Worm (Caenorhabditis elegans) whole organism, early embryonic: ENCODE measurements around the gene ZK177.3.

ENCODE experiments used
- B0310.2 ChIP-seq: sonication (generic microtip); optimal IDR thresholded peaks from 2 replicates; lab custom pipeline; 2016; ENCODE audit warnings: mild to moderate bottlenecking, missing genetic modification characterization, missing compliant biosample characterization
- F13C5.2 ChIP-seq: sonication (generic microtip); optimal IDR thresholded peaks from 2 replicates; lab custom pipeline; 2017; ENCODE audit warnings: mild to moderate bottlenecking, missing genetic modification characterization, inconsistent platforms, missing compliant biosample characterization
- aly-1 ChIP-seq: sonication (generic microtip); optimal IDR thresholded peaks from 2 replicates; lab custom pipeline; 2016; ENCODE audit warnings: missing genetic modification characterization, missing compliant biosample characterization
- ama-1 ChIP-seq: fragments of 150-350 bp; optimal IDR thresholded peaks from 2 replicates; lab custom pipeline; 2014
- ceh-13 ChIP-seq: fragments of 200-800 bp; sonication (Bioruptor generic); optimal IDR thresholded peaks from 2 replicates; lab custom pipeline; 2018; ENCODE audit warnings: mild to moderate bottlenecking, missing genetic modification characterization, missing compliant biosample characterization
- ceh-36 ChIP-seq: sonication (generic microtip); optimal IDR thresholded peaks from 2 replicates; lab custom pipeline; 2016; ENCODE audit warnings: missing genetic modification characterization, inconsistent platforms, missing compliant biosample characterization
- ets-7 ChIP-seq: sonication (generic microtip); optimal IDR thresholded peaks from 2 replicates; lab custom pipeline; 2016; ENCODE audit warnings: missing genotype, missing genetic modification characterization, missing compliant biosample characterization
- flt-1 ChIP-seq: fragments of 200-800 bp; sonication (Bioruptor generic); IDR thresholded peaks from 2 replicates; pipeline ENCODE4 v1.3.6; 2022; ENCODE audit warnings: missing genetic modification characterization, missing compliant biosample characterization
- hmbx-1 ChIP-seq: sonication (generic microtip); optimal IDR thresholded peaks from 2 replicates; lab custom pipeline; 2016; ENCODE audit warnings: mild to moderate bottlenecking, missing genetic modification characterization, missing compliant biosample characterization
- hmg-4 ChIP-seq: fragments of 200-800 bp; sonication (Bioruptor generic); optimal IDR thresholded peaks from 2 replicates; lab custom pipeline; 2018; ENCODE audit warnings: mild to moderate bottlenecking, missing genetic modification characterization, missing compliant biosample characterization
- hnd-1 ChIP-seq: sonication (generic microtip); optimal IDR thresholded peaks from 2 replicates; lab custom pipeline; 2016; ENCODE audit warnings: missing genetic modification characterization, missing compliant biosample characterization
- pes-1 ChIP-seq: fragments of 200-800 bp; sonication (Bioruptor generic); IDR thresholded peaks from 2 replicates; pipeline ENCODE4 v1.3.6; 2022; ENCODE audit warnings: missing genetic modification reagents, missing genetic modification characterization, missing compliant biosample characterization
- scrt-1 ChIP-seq: fragments of 200-800 bp; sonication (Bioruptor generic); IDR thresholded peaks from 2 replicates; pipeline ENCODE4 v1.3.6; 2022; ENCODE audit warnings: missing genetic modification characterization, missing compliant biosample characterization
- sea-1 ChIP-seq: fragments of 200-800 bp; sonication (Bioruptor generic); conservative IDR thresholded peaks from 2 replicates; pipeline ENCODE4 v1.3.6; 2022; ENCODE audit warnings: missing genetic modification characterization, missing compliant biosample characterization
- tbx-11 ChIP-seq: fragments of 200-800 bp; sonication (Bioruptor generic); IDR thresholded peaks from 2 replicates; pipeline ENCODE4 v1.3.6; 2022; ENCODE audit warnings: missing genetic modification characterization, missing compliant biosample characterization
- tbx-37 ChIP-seq: fragments of 200-800 bp; sonication (Bioruptor generic); conservative IDR thresholded peaks from 2 replicates; pipeline ENCODE4 v1.3.6; 2022; ENCODE audit warnings: missing genetic modification reagents, missing genetic modification characterization, missing compliant biosample characterization
- tra-4 ChIP-seq: sonication (generic microtip); optimal IDR thresholded peaks from 2 replicates; lab custom pipeline; 2017; ENCODE audit warnings: missing genetic modification characterization, missing compliant biosample characterization

Gene ZK177.3

ce11 chrII:5515542-5515941, at the start of gene ZK177.3:
Gene ZK177.3 (plus strand): TSS chrII:5515842.
- no peak for TF ChIP-seq B0310.2 (tag; lab: Kevin White, UChicago)
- no peak for TF ChIP-seq tra-4 (tag; lab: Kevin White, UChicago)
- TF ChIP-seq aly-1 (tag; lab: Kevin White, UChicago) = no peak
- no peak for TF ChIP-seq tbx-11 (GFP tag; lab: Robert Waterston, UW)
- TF ChIP-seq ceh-13 = no peak
- TF ChIP-seq flt-1 (GFP tag; lab: Robert Waterston, UW) = no peak

- TF ChIP-seq ceh-13 = no peak
- no peak for TF ChIP-seq ceh-36
- TF ChIP-seq pes-1 (GFP tag; lab: Robert Waterston, UW) = 0 out of 2 replicates have a peak, but pooled peaks have one; percentile 25
- TF ChIP-seq F13C5.2 (tag; lab: Kevin White, UChicago) = peak; percentile 68
- no peak for TF ChIP-seq ets-7
- TF ChIP-seq hmg-4 (GFP tag; lab: Kevin White, UChicago) = no peak
- TF ChIP-seq tbx-11 (GFP tag; lab: Robert Waterston, UW) = no peak
- no peak for TF ChIP-seq ama-1
- no peak for TF ChIP-seq hmbx-1 (tag; lab: Kevin White, UChicago)
- no peak for TF ChIP-seq hnd-1 (tag; lab: Kevin White, UChicago)
- TF ChIP-seq scrt-1 (GFP tag; lab: Robert Waterston, UW) = no peak
- TF ChIP-seq sea-1 (GFP tag; lab: Robert Waterston, UW) = no peak
- TF ChIP-seq tra-4 (tag; lab: Kevin White, UChicago) = no peak
- TF ChIP-seq tbx-37 (GFP tag; lab: Robert Waterston, UW) = no peak
These were observed 41.7 kb upstream of the ZK177.3 start, which contains the start of gene mrps-16 for ce11 chrII:5473946-5474423. Gene mrps-16 (plus strand): TSS chrII:5474373.

- TF ChIP-seq F13C5.2 (tag; lab: Kevin White, UChicago) (no peak), ama-1 (no peak)
These were observed 40.7 kb upstream of the ZK177.3 start, which contains the start of gene ilcr-2 for ce11 chrII:5474946-5475345. Gene ilcr-2 (plus strand): TSS chrII:5475246.

- no peak for TF ChIP-seq B0310.2 (tag; lab: Kevin White, UChicago)
- no peak for TF ChIP-seq tra-4 (tag; lab: Kevin White, UChicago)
- TF ChIP-seq tbx-11 (GFP tag; lab: Robert Waterston, UW) = no peak
- no peak for TF ChIP-seq scrt-1 (GFP tag; lab: Robert Waterston, UW)
- no peak for TF ChIP-seq tbx-37 (GFP tag; lab: Robert Waterston, UW)
- no peak for TF ChIP-seq ets-7
- no peak for TF ChIP-seq flt-1 (GFP tag; lab: Robert Waterston, UW)
- TF ChIP-seq ama-1 = no peak
- TF ChIP-seq hmbx-1 (tag; lab: Kevin White, UChicago) = no peak
- TF ChIP-seq ceh-36 = no peak
- no peak for TF ChIP-seq F13C5.2 (tag; lab: Kevin White, UChicago)
- TF ChIP-seq hmg-4 (GFP tag; lab: Kevin White, UChicago) = no peak
- no peak for TF ChIP-seq ceh-13
These were observed 37.3 kb upstream of the ZK177.3 start, which contains the start of gene F56D1.1 for ce11 chrII:5478318-5478717. Gene F56D1.1 (plus strand): TSS chrII:5478618.

ce11 chrII:5481982-5482381, 33.7 kb upstream of the ZK177.3 start, which contains the start of gene cal-8:
Gene cal-8 (minus strand): TSS chrII:5482041.
- TF ChIP-seq hmg-4 (GFP tag; lab: Kevin White, UChicago) (no peak), ama-1 (no peak), ets-7 (no peak), hmbx-1 (tag; lab: Kevin White, UChicago) (no peak), pes-1 (GFP tag; lab: Robert Waterston, UW) (no peak), tra-4 (tag; lab: Kevin White, UChicago) (no peak), sea-1 (GFP tag; lab: Robert Waterston, UW) (no peak), scrt-1 (GFP tag; lab: Robert Waterston, UW) (no peak), flt-1 (GFP tag; lab: Robert Waterston, UW) (no peak), hnd-1 (tag; lab: Kevin White, UChicago) (no peak)

ce11 chrII:5487844-5488243, 27.8 kb upstream of the ZK177.3 start, which contains the start of gene nep-5:
Gene nep-5 (plus strand): TSS chrII:5488144.
- TF ChIP-seq F13C5.2 (tag; lab: Kevin White, UChicago) (no peak), ets-7 (no peak), hmbx-1 (tag; lab: Kevin White, UChicago) (no peak)

- TF ChIP-seq scrt-1 (GFP tag; lab: Robert Waterston, UW) = no peak
These were observed 21.2 kb upstream of the ZK177.3 start, which contains the start of gene F12A10.6 for ce11 chrII:5494405-5494804. Gene F12A10.6 (minus strand): TSS chrII:5494505.

ce11 chrII:5496375-5496774, 19.3 kb upstream of the ZK177.3 start, which contains the start of gene F12A10.1:
Gene F12A10.1 (plus strand): TSS chrII:5496540.
- TF ChIP-seq sea-1 (GFP tag; lab: Robert Waterston, UW) = no peak
- no peak for TF ChIP-seq ceh-36
- TF ChIP-seq F13C5.2 (tag; lab: Kevin White, UChicago) = no peak
- no peak for TF ChIP-seq B0310.2 (tag; lab: Kevin White, UChicago)
- TF ChIP-seq ama-1 = no peak
- TF ChIP-seq scrt-1 (GFP tag; lab: Robert Waterston, UW) = no peak
- TF ChIP-seq tbx-11 (GFP tag; lab: Robert Waterston, UW) = no peak
- no peak for TF ChIP-seq aly-1 (tag; lab: Kevin White, UChicago)
- no peak for TF ChIP-seq tra-4 (tag; lab: Kevin White, UChicago)
- no peak for TF ChIP-seq pes-1 (GFP tag; lab: Robert Waterston, UW)
- TF ChIP-seq ceh-13 = no peak
- no peak for TF ChIP-seq flt-1 (GFP tag; lab: Robert Waterston, UW)
- TF ChIP-seq ets-7 = no peak
- no peak for TF ChIP-seq hmbx-1 (tag; lab: Kevin White, UChicago)
